Worm (Caenorhabditis elegans): ENCODE measurements around the gene mab-9.

Gene mab-9

ce11 chrII:555371-555770 is 39.5 kb downstream of the mab-9 start:
- no peak for TF ChIP-seq Y95B8A.8 (GFP tag; IDR thresholded peaks at IDR 0.05)
- no peak for TF ChIP-seq hrde-1 (tag; optimal IDR thresholded peaks at IDR 0.05; ENCODE audit: borderline replicate concordance)
- TF ChIP-seq hsf-1 (GFP tag; IDR thresholded peaks at IDR 0.05): no peak
- no peak for TF ChIP-seq hlh-26 (GFP tag; conservative IDR thresholded peaks at IDR 0.05)
- TF ChIP-seq hmg-1.2 (GFP tag; IDR thresholded peaks at IDR 0.05): peak; percentile 43; the same call in 1 of the 2 replicates

DNA sequence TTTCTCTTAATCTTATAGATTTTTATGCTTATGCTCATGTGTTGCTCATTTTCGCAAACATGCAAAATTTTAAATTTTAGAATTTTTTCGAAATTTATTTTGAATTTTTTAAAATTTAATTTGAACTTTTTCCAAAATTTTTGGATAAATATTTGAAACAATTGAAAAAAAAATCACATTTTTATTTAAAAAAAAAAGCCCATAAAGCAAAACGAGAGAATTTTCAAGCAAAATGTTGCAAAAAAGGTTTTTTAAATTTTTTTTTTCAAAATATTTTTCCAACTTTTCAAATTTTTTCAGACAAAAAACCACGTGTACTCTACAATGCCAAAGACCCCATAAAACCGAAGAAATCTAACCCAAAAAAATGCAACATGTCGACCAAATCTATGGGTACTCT is 40.4 kb downstream of the mab-9 start, which contains the start of the genes C09E8.1 and C09E8.6:
Gene C09E8.1, plus strand, starts transcription at position 301 of the 400 bp plus-strand sequence.
Gene C09E8.6, plus strand, starts transcription at position 313 of the 400 bp plus-strand sequence.
- TF ChIP-seq lsy-27 (tag; optimal IDR thresholded peaks at IDR 0.05; ENCODE audit: borderline replicate concordance, insufficient read depth): no peak
- TF ChIP-seq sdz-38 (tag; optimal IDR thresholded peaks at IDR 0.05): no peak
- no peak for TF ChIP-seq lin-35 (GFP tag; optimal IDR thresholded peaks at IDR 0.05)

ce11 chrII:568776-569175 is 53.0 kb downstream of the mab-9 start, which contains the start of gene W08F4.5:
Gene W08F4.5 (minus strand): TSS chrII:568876.
- TF ChIP-seq lir-1 (GFP tag; conservative IDR thresholded peaks at IDR 0.05) (no peak), rcor-1 (GFP tag; IDR thresholded peaks at IDR 0.05) (no peak), ets-4 (GFP tag; optimal IDR thresholded peaks at IDR 0.05) (no peak), die-1 (tag; optimal IDR thresholded peaks at IDR 0.05) (no peak), nhr-27 (tag; optimal IDR thresholded peaks at IDR 0.05) (no peak), B0261.1 (tag; optimal IDR thresholded peaks at IDR 0.05) (no peak), lin-35 (GFP tag; optimal IDR thresholded peaks at IDR 0.05) (no peak), ztf-26 (tag; optimal IDR thresholded peaks at IDR 0.05) (no peak), snpc-3.4 (tag; optimal IDR thresholded peaks at IDR 0.05) (no peak)
